Worm (Caenorhabditis elegans) whole organism, L4 larva: Measurements from ENCODE around the gene W06G6.20.

Source experiments
- F10B5.3 ChIP-seq: sonication (generic microtip); optimal IDR thresholded peaks from 2 replicates; lab custom pipeline; 2016; ENCODE audit warnings: mild to moderate bottlenecking, missing genetic modification characterization, missing compliant biosample characterization
- T26A8.4 ChIP-seq: fragments of 200-800 bp; sonication (Bioruptor generic); IDR thresholded peaks from 2 replicates; pipeline ENCODE4 v1.3.6; 2022; ENCODE audit warnings: missing genetic modification characterization, missing compliant biosample characterization
- Y48G9A.11 ChIP-seq: fragments of 200-800 bp; sonication (Bioruptor generic); IDR thresholded peaks from 2 replicates; pipeline ENCODE4 v1.3.6; 2022; ENCODE audit warnings: missing genetic modification reagents, missing genetic modification characterization, missing compliant biosample characterization
- Y75B8A.6 ChIP-seq: fragments of 200-800 bp; sonication (Bioruptor generic); IDR thresholded peaks from 2 replicates; pipeline ENCODE4 v1.3.6; 2022; ENCODE audit warnings: missing genetic modification reagents, missing genetic modification characterization, missing compliant biosample characterization
- ZK337.2 ChIP-seq: fragments of 200-800 bp; sonication (Bioruptor generic); IDR thresholded peaks from 2 replicates; pipeline ENCODE4 v1.3.6; 2022; ENCODE audit warnings: missing genetic modification reagents, missing genetic modification characterization, missing compliant biosample characterization
- ZK546.5 ChIP-seq, 2 experiments: sonication (generic microtip); optimal IDR thresholded peaks; 2 replicates each; lab custom pipeline; 2017; ENCODE audit warnings: missing biosample characterization in 2 of 2, missing genetic modification characterization in 2 of 2
- aha-1 ChIP-seq: fragments of 150-350 bp; peaks from one replicate; lab custom pipeline; 2014; ENCODE audit warnings: missing biosample characterization, missing genetic modification characterization
- ceh-62 ChIP-seq: sonication (generic microtip); optimal IDR thresholded peaks from 2 replicates; lab custom pipeline; 2017; ENCODE audit warnings: missing biosample characterization, missing genetic modification characterization
- ctbp-1 ChIP-seq: fragments of 200-800 bp; sonication (Bioruptor generic); IDR thresholded peaks from 2 replicates; pipeline ENCODE4 v1.3.6; 2022; ENCODE audit warnings: missing genetic modification reagents, missing genetic modification characterization, missing compliant biosample characterization
- dmd-6 ChIP-seq: fragments of 200-800 bp; sonication (Bioruptor generic); IDR thresholded peaks from 2 replicates; pipeline ENCODE4 v1.3.6; 2022; ENCODE audit warnings: missing genetic modification reagents, missing genetic modification characterization, missing compliant biosample characterization
- dmd-9 ChIP-seq: fragments of 200-800 bp; sonication (Bioruptor generic); IDR thresholded peaks from 2 replicates; pipeline ENCODE4 v1.3.6; 2022; ENCODE audit warnings: missing genetic modification reagents, missing genetic modification characterization, missing compliant biosample characterization
- hif-1 ChIP-seq, 2 experiments: sonication (generic microtip); optimal IDR thresholded peaks; 2 replicates each; lab custom pipeline; 2016 to 2017; ENCODE audit warnings: missing compliant biosample characterization in 2 of 2, missing genetic modification characterization in 2 of 2, missing genetic modification reagents in 2 of 2, missing genotype in 2 of 2, mild to moderate bottlenecking in 1 of 2
- hlh-11 ChIP-seq: fragments of 200-800 bp; sonication (Bioruptor generic); optimal IDR thresholded peaks from 2 replicates; lab custom pipeline; 2018; ENCODE audit warnings: mild to moderate bottlenecking, missing genetic modification characterization, missing compliant biosample characterization
- jun-1 ChIP-seq: fragments of 150-350 bp; optimal IDR thresholded peaks from 2 replicates; lab custom pipeline; 2014; ENCODE audit warnings: missing biosample characterization, missing genetic modification reagents, missing genetic modification characterization
- lin-1 ChIP-seq: fragments of 200-800 bp; sonication (Bioruptor generic); IDR thresholded peaks from 2 replicates; pipeline ENCODE4 v1.3.6; 2022; ENCODE audit warnings: missing genetic modification reagents, missing genetic modification characterization, missing compliant biosample characterization
- lin-13 ChIP-seq: fragments of 150-350 bp; optimal IDR thresholded peaks from 2 replicates; lab custom pipeline; 2014; ENCODE audit warnings: missing biosample characterization, missing genetic modification reagents, missing genetic modification characterization
- lin-15B ChIP-seq: fragments of 150-350 bp; sonication (generic microtip); optimal IDR thresholded peaks from 3 replicates; lab custom pipeline; 2014; ENCODE audit warnings: missing biosample characterization, missing genetic modification characterization
- madf-9 ChIP-seq: fragments of 200-800 bp; sonication (Bioruptor generic); conservative IDR thresholded peaks from 2 replicates; pipeline ENCODE4 v1.3.6; 2022; ENCODE audit warnings: missing genetic modification reagents, missing genetic modification characterization, missing compliant biosample characterization
- nhr-28 ChIP-seq: fragments of 150-350 bp; optimal IDR thresholded peaks from 2 replicates; lab custom pipeline; 2014; ENCODE audit warnings: missing biosample characterization, missing genetic modification characterization
- nhr-42 ChIP-seq: fragments of 200-800 bp; sonication (Bioruptor generic); IDR thresholded peaks from 2 replicates; pipeline ENCODE4 v1.3.6; 2022; ENCODE audit warnings: missing genetic modification characterization, missing compliant biosample characterization
- nhr-6 ChIP-seq: fragments of 150-350 bp; optimal IDR thresholded peaks from 2 replicates; lab custom pipeline; 2014; ENCODE audit warnings: missing biosample characterization, missing genetic modification characterization
- php-3 ChIP-seq: fragments of 200-800 bp; sonication (Bioruptor generic); IDR thresholded peaks from 2 replicates; pipeline ENCODE4 v1.3.6; 2022; ENCODE audit warnings: missing genetic modification reagents, missing genetic modification characterization, missing compliant biosample characterization
- pqm-1 ChIP-seq: sonication (generic microtip); optimal IDR thresholded peaks from 2 replicates; lab custom pipeline; 2017; ENCODE audit warnings: missing biosample characterization, missing genetic modification characterization
- rbr-2 ChIP-seq: sonication (generic microtip); optimal IDR thresholded peaks from 2 replicates; lab custom pipeline; 2016; ENCODE audit warnings: missing genotype, missing genetic modification characterization, missing compliant biosample characterization
- sdz-12 ChIP-seq: fragments of 200-800 bp; sonication (Bioruptor generic); optimal IDR thresholded peaks from 2 replicates; lab custom pipeline; 2018; ENCODE audit warnings: mild to moderate bottlenecking, missing genetic modification characterization, missing compliant biosample characterization
- skn-1 ChIP-seq: fragments of 150-350 bp; optimal IDR thresholded peaks from 2 replicates; lab custom pipeline; 2014; ENCODE audit warnings: missing biosample characterization, missing genetic modification characterization
- snpc-1.2 ChIP-seq: fragments of 200-800 bp; sonication (Bioruptor generic); IDR thresholded peaks from 2 replicates; pipeline ENCODE4 v1.3.6; 2022; ENCODE audit warnings: missing genetic modification reagents, missing genetic modification characterization, missing compliant biosample characterization
- tra-1 ChIP-seq: fragments of 200-800 bp; sonication (Bioruptor generic); IDR thresholded peaks from 2 replicates; pipeline ENCODE4 v1.3.6; 2022; ENCODE audit warnings: missing genetic modification reagents, missing genetic modification characterization, missing compliant biosample characterization
- unc-130 ChIP-seq: sonication (generic microtip); optimal IDR thresholded peaks from 2 replicates; lab custom pipeline; 2016; ENCODE audit warnings: missing genetic modification reagents, missing genetic modification characterization, missing compliant biosample characterization
- unc-62 ChIP-seq, 3 experiments: fragments of 150-350 bp in 1 of 3; sonication (generic microtip); optimal IDR thresholded peaks in 2 of 3; peaks in 1 of 3; 1 replicate in 1 of 3; 2 replicates in 2 of 3; lab custom pipeline; 2014 to 2017; ENCODE audit warnings: missing biosample characterization in 3 of 3, missing genetic modification characterization in 3 of 3, missing genetic modification reagents in 3 of 3, missing genotype in 1 of 3

Gene W06G6.20

DNA sequence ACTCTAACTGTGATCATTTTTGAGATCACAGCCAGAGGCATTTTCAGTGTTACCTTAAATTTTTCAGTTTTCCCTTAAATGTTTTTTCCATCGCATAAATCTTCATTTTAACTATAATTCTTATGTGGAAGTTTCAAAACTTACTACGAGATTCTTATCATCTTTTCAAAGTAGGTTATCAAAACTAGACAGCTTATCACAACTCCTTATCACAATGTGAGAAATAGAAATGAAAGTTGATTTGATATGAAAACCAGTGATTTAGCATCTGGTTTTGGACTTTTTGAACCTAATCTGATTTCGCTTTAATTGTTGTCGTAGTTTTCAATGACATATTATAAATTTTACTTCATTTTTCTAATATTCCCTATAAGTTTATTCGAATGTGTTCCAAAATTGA, 12.3 kb downstream of the W06G6.20 start, which contains the start of gene mltn-11 (continued):
- TF ChIP-seq ceh-62 (tag; lab: Kevin White, UChicago) (no peak), dmd-6 (no peak), lin-13 (GFP tag; lab: Kevin White, UChicago) (no peak), rbr-2 (tag; lab: Kevin White, UChicago) (no peak), lin-1 (GFP tag; lab: Robert Waterston, UW) (no peak)

DNA sequence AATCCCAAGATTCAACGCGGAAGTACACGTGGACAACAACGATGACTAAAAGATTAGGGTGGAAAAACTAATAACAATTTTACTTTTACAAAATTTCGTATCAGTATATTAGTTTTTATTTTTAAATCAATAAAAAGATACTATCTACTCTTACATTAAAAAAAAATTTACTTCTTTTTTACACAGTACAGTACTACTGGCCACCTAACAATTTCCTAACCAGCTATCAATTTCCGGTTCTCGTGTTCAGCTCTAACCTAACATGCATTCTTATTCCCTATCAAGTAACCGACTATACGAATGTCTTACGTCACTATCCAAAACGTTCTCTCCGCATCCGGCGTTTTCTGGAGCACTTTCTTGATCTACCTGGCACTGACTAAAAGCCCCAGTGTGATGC, 18.6 kb downstream of the W06G6.20 start, which contains the start of gene srd-21:
TSS of gene srd-21 (plus strand) at position 301 of the 400 bp plus-strand sequence.
- no peak for TF ChIP-seq lin-1 (GFP tag; lab: Robert Waterston, UW)
- no peak for TF ChIP-seq ZK337.2 (GFP tag; lab: Robert Waterston, UW)
- TF ChIP-seq aha-1 (tag; lab: Kevin White, UChicago) = peak; percentile 58
- TF ChIP-seq unc-62 (GFP tag; optimal IDR thresholded peaks at IDR 0.05 in 1 of 2; lab: Kevin White, UChicago) = peak in 1 of 2 experiments; percentile 27
- TF ChIP-seq unc-62 (tag; optimal IDR thresholded peaks at IDR 0.05; lab: Kevin White, UChicago) = no peak
- no peak for TF ChIP-seq unc-130 (GFP tag; lab: Kevin White, UChicago)

- TF ChIP-seq lin-15B (tag; lab: Kevin White, UChicago) = no peak
- no peak for TF ChIP-seq ctbp-1 (GFP tag; lab: Robert Waterston, UW)
- no peak for TF ChIP-seq unc-62 (GFP tag; optimal IDR thresholded peaks at IDR 0.05 in 1 of 2; lab: Kevin White, UChicago)
- no peak for TF ChIP-seq unc-62 (tag; optimal IDR thresholded peaks at IDR 0.05; lab: Kevin White, UChicago)
- no peak for TF ChIP-seq jun-1 (tag; lab: Kevin White, UChicago)
- TF ChIP-seq hif-1 (tag; optimal IDR thresholded peaks at IDR 0.05; lab: Kevin White, UChicago) = no peak
- no peak for TF ChIP-seq F10B5.3
- TF ChIP-seq nhr-42 (GFP tag; lab: Robert Waterston, UW) = no peak
- no peak for TF ChIP-seq nhr-6 (tag; lab: Kevin White, UChicago)
- TF ChIP-seq madf-9 (GFP tag; lab: Robert Waterston, UW) = no peak
- TF ChIP-seq Y75B8A.6 (GFP tag; lab: Robert Waterston, UW) = no peak
- TF ChIP-seq skn-1 (tag; lab: Kevin White, UChicago) = no peak
- no peak for TF ChIP-seq Y48G9A.11 (GFP tag; lab: Robert Waterston, UW)
- TF ChIP-seq T26A8.4 (GFP tag; lab: Robert Waterston, UW) = no peak
- TF ChIP-seq sdz-12 = no peak
These were observed 19.2 kb downstream of the W06G6.20 start, which contains the start of gene W06G6.2 for ce11 chrV:16628991-16629390. Gene W06G6.2 (plus strand): TSS chrV:16629291.

DNA sequence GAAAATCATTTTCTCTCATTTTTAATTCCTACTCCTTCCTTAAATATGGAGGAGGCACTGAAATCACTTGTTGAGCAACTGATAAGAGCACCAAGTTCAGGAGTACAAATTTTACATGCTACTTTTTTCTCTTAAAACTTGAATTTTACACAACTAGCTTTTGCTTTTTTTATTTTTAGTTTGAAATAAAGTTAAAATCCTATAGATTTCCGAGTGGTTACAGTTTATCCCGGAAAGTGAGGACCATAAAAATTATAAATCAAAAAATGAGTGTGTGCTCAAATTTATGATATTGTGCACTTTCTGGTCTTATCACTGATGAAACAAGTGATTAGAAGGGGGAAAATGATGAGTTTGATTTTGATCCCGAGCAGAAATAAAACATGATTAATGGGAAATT, 20.2 kb downstream of the W06G6.20 start, which contains the start of gene oac-53:
TSS of gene oac-53 (minus strand) at position 9 of the 400 bp plus-strand sequence.
- TF ChIP-seq hlh-11 (tag; lab: Kevin White, UChicago) (peak; percentile 4), Y48G9A.11 (GFP tag; lab: Robert Waterston, UW) (no peak), nhr-28 (peak; percentile 7), php-3 (GFP tag; lab: Robert Waterston, UW) (peak; percentile 59; the same call in 1 of the 2 replicates), tra-1 (no peak), dmd-9 (GFP tag; lab: Robert Waterston, UW) (no peak), pqm-1 (tag; lab: Kevin White, UChicago) (peak; percentile 62)

- peak in 1 of 2 experiments; percentile 20 for TF ChIP-seq unc-62 (GFP tag; optimal IDR thresholded peaks at IDR 0.05 in 1 of 2; lab: Kevin White, UChicago)
- TF ChIP-seq unc-62 (tag; optimal IDR thresholded peaks at IDR 0.05; lab: Kevin White, UChicago) = no peak
- no peak for TF ChIP-seq ZK546.5 (tag; optimal IDR thresholded peaks at IDR 0.05; lab: Kevin White, UChicago)
- no peak for TF ChIP-seq dmd-9 (GFP tag; lab: Robert Waterston, UW)
- 0 out of 2 replicates have a peak, but pooled peaks have one; percentile 9 for TF ChIP-seq snpc-1.2 (GFP tag; lab: Robert Waterston, UW)
- TF ChIP-seq, all 104 proteins: peak for 2
These were observed 25.4 kb downstream of the W06G6.20 start, which contains the start of gene Y70C5A.2 for ce11 chrV:16622754-16623261. Gene Y70C5A.2 (minus strand): TSS chrV:16623211.
